Worm (Caenorhabditis elegans): ENCODE data around the gene F53F8.7.
A peak's percentile ranks its signal among the peaks of the same experiment; 100 is the strongest.

The F53F8.7 gene

DNA sequence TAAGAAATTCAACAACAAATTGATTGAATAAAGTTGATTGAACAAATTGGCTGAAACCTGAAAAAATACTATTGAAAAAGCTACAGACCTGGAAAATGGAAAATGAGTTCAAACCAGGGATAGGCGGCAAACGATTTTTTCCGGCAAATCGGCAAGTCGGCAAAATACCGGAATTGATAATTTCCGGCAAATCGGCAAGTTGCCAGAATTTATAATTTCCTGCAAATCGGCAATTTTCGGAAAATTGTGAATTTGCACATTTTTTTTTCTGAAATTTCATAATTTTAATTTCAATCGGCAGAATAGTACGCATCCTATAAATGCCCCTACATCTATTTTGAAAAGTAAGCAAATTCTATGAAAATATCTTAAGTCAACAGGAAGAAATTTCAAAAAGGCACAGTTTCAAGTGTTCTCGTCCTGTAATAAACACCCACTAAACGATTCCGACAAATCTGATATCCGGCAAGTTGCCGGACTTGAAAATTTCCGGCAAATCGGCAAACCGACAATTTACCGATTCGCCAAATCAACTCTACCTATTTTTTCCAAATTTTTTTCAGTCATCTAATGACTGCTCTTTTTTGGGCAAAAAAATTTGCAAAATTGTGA lies 18.8 kb upstream of the F53F8.7 start:
- TF ChIP-seq nhr-2 (tag; optimal IDR thresholded peaks at IDR 0.05), result no peak

DNA sequence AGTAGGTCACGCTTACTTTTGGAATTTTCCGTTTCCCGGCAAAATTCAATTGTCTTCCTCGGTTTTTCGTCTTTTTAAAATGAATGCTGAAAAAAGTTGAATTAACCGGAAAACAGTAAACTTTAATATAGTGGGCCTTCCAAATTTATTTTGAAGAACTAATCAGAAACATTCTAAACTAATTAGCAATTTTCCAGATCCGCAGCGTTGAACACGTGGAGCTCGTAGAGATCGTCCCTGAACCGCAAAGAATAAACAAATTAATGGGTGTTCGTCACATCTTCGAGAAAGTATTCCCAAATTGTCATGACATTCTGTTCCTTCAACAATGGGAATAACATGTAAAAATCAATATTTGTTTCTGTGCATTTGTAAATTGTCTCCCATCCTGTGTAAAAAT lies 18.1 kb upstream of the F53F8.7 start:
- TF ChIP-seq nhr-2 (tag; optimal IDR thresholded peaks at IDR 0.05), result no peak
- no peak for TF ChIP-seq hlh-1 (tag; optimal IDR thresholded peaks at IDR 0.05)
- no peak for TF ChIP-seq ceh-43 (GFP tag; optimal IDR thresholded peaks at IDR 0.05)
- no peak for TF ChIP-seq blmp-1 (tag; optimal IDR thresholded peaks at IDR 0.05)
- no peak for TF ChIP-seq sptf-1 (tag; optimal IDR thresholded peaks at IDR 0.05)
- no peak for TF ChIP-seq zip-8 (tag; optimal IDR thresholded peaks at IDR 0.05)
- no peak for TF ChIP-seq unc-39 (tag; optimal IDR thresholded peaks at IDR 0.05)
- TF ChIP-seq nhr-28 (tag; optimal IDR thresholded peaks at IDR 0.05), result no peak
- TF ChIP-seq pha-4 (tag; optimal IDR thresholded peaks at IDR 0.05), result no peak
- no peak for TF ChIP-seq ceh-83 (GFP tag; optimal IDR thresholded peaks at IDR 0.05)
- TF ChIP-seq snpc-4 (tag; optimal IDR thresholded peaks at IDR 0.05), result no peak
- TF ChIP-seq mls-2 (tag; optimal IDR thresholded peaks at IDR 0.05), result no peak
- TF ChIP-seq flh-1 (GFP tag; optimal IDR thresholded peaks at IDR 0.05), result no peak
- TF ChIP-seq elt-1 (tag; optimal IDR thresholded peaks at IDR 0.05; ENCODE audit: borderline replicate concordance, insufficient read depth), result no peak
- no peak for TF ChIP-seq lsy-2 (tag; optimal IDR thresholded peaks at IDR 0.05)
- TF ChIP-seq ztf-11 (tag; optimal IDR thresholded peaks at IDR 0.05), result no peak
- no peak for TF ChIP-seq unc-62 (GFP tag; optimal IDR thresholded peaks at IDR 0.05)
- no peak for TF ChIP-seq mab-5 (tag; optimal IDR thresholded peaks at IDR 0.05)
- no peak for TF ChIP-seq unc-120 (tag; optimal IDR thresholded peaks at IDR 0.05; ENCODE audit: poor library complexity, severe bottlenecking)
- no peak for TF ChIP-seq cnd-1 (tag; optimal IDR thresholded peaks at IDR 0.05)

DNA sequence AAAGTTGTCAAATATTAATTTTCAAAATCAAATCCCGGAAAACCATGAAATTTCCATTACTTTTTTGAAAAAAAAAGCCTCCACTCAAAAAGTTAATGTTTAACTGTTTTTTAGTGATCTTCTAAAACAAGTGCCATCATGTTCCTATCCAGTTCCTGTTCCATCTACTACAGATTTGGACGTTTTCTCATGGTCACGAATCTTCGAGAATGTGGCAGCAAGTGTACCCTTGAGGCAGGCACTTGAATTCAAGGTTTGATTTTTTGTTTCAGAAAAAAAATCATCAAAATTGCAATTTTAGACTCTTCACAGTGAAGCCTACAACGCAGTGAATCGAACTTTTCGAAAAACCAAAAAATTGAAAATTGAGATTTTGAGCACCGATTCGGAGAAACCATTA lies 16.3 kb upstream of the F53F8.7 start:
- TF ChIP-seq snpc-4 (tag; optimal IDR thresholded peaks at IDR 0.05), result no peak

DNA sequence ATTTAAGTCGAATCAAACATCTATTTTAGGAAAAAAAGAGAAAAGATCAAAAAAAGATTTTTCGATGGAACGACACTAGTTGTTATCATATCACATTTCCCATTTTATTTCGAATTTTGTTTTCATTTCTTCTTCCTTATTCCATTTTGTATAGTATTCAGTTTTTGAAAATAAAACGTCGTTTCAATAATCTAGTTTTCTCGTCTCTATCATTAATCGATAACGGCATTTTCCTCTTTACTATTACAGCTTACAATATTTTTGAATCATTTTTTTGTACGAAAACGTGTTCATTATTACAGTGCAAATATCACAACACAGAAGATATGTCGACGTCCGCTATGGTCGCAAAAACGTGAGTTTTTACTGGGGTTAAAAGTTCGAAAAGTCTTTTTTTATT lies 15.5 kb upstream of the F53F8.7 start, which contains the start of gene Y44A6C.1:
Gene Y44A6C.1, plus strand, starts transcription at position 301 of the 400 bp plus-strand sequence.
- TF ChIP-seq lsy-2 (tag; optimal IDR thresholded peaks at IDR 0.05), result no peak
- TF ChIP-seq cnd-1 (tag; optimal IDR thresholded peaks at IDR 0.05), result no peak
- no peak for TF ChIP-seq nhr-237 (tag; optimal IDR thresholded peaks at IDR 0.05)

DNA sequence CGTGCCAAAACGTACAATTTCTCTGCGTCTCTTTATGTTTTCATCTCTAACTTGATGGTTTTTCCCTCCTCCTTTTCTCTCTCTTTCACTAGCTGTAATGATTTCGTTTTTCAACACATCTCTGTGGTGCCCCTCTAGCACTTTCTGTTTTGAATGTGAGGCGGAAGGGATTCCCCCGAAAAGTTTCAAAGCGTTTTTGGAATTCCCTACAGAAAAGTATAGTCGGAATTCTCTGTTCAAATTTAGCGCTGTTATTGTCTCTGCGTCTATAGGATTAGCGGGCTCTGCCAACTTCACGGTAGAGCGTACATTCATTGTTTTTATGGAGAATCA lies 14.8 kb upstream of the F53F8.7 start:
- TF ChIP-seq mep-1 (tag; optimal IDR thresholded peaks at IDR 0.05) (no peak), unc-62 (GFP tag; optimal IDR thresholded peaks at IDR 0.05) (peak; percentile 52), pha-4 (tag; optimal IDR thresholded peaks at IDR 0.05) (peak; percentile 26), zip-8 (tag; optimal IDR thresholded peaks at IDR 0.05) (no peak), hlh-1 (tag; optimal IDR thresholded peaks at IDR 0.05) (peak; percentile 8), elt-3 (tag; optimal IDR thresholded peaks at IDR 0.05) (no peak), drap-1 (GFP tag; optimal IDR thresholded peaks at IDR 0.05) (peak; percentile 16), cnd-1 (tag; optimal IDR thresholded peaks at IDR 0.05) (no peak), flh-1 (GFP tag; optimal IDR thresholded peaks at IDR 0.05) (no peak), bed-3 (GFP tag; optimal IDR thresholded peaks at IDR 0.05) (no peak), nhr-28 (tag; optimal IDR thresholded peaks at IDR 0.05) (no peak), ces-1 (GFP tag; optimal IDR thresholded peaks at IDR 0.05) (peak; percentile 65), ham-2 (GFP tag; optimal IDR thresholded peaks at IDR 0.05) (peak; percentile 13), unc-120 (tag; optimal IDR thresholded peaks at IDR 0.05; ENCODE audit: poor library complexity, severe bottlenecking) (peak; percentile 42)

DNA sequence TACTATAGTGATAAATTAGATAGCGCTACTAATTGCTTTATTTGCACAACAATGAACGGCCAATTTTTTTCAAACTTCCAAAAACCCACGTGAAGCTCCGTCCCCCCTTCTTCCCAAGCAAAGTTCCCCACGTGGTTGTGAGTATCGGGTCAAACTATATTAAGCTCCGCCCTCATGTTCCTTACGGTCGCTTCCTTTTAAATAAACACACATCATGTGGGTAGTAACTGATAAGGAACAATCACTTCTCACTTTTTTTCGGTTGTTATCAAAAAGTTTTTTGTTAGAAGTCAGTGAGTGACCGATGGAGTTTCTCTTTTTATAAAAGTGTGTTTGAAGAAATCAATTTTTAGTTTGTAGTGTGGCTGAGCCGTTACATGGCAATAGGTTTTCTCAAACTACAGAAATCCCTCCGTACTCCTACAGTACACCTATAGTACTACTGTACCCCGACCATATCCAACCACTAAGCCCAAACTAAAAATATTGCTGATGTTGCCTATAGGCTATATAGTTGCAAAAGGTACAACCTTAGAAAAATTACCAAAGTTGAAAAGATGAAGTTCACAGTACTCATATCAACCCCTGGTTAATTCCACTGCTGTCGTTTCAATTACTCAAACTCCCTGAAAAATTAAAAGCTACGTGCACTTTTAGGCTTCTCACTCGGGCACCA lies 14.3 kb upstream of the F53F8.7 start:
- TF ChIP-seq lin-13 (tag; optimal IDR thresholded peaks at IDR 0.05) (no peak), mls-2 (tag; optimal IDR thresholded peaks at IDR 0.05) (no peak), ceh-39 (tag; optimal IDR thresholded peaks at IDR 0.05) (no peak), nhr-76 (tag; optimal IDR thresholded peaks at IDR 0.05) (no peak), cnd-1 (tag; optimal IDR thresholded peaks at IDR 0.05) (no peak), sem-2 (GFP tag; optimal IDR thresholded peaks at IDR 0.05) (no peak), unc-120 (tag; optimal IDR thresholded peaks at IDR 0.05; ENCODE audit: poor library complexity, severe bottlenecking) (no peak), bed-3 (GFP tag; optimal IDR thresholded peaks at IDR 0.05) (no peak), zip-8 (tag; optimal IDR thresholded peaks at IDR 0.05) (no peak)

Data from whole organism, mixed stage, embryonic.